Worm (Caenorhabditis elegans) whole organism, early embryonic: ENCODE measurements around the gene Y69A2AR.12.

Source experiments
- B0310.2 ChIP-seq: sonication (generic microtip); optimal IDR thresholded peaks from 2 replicates; lab custom pipeline; 2016; ENCODE audit warnings: mild to moderate bottlenecking, missing genetic modification characterization, missing compliant biosample characterization
- F13C5.2 ChIP-seq: sonication (generic microtip); optimal IDR thresholded peaks from 2 replicates; lab custom pipeline; 2017; ENCODE audit warnings: mild to moderate bottlenecking, missing genetic modification characterization, inconsistent platforms, missing compliant biosample characterization
- aly-1 ChIP-seq: sonication (generic microtip); optimal IDR thresholded peaks from 2 replicates; lab custom pipeline; 2016; ENCODE audit warnings: missing genetic modification characterization, missing compliant biosample characterization
- ama-1 ChIP-seq: fragments of 150-350 bp; optimal IDR thresholded peaks from 2 replicates; lab custom pipeline; 2014
- ceh-13 ChIP-seq: fragments of 200-800 bp; sonication (Bioruptor generic); optimal IDR thresholded peaks from 2 replicates; lab custom pipeline; 2018; ENCODE audit warnings: mild to moderate bottlenecking, missing genetic modification characterization, missing compliant biosample characterization
- ceh-36 ChIP-seq: sonication (generic microtip); optimal IDR thresholded peaks from 2 replicates; lab custom pipeline; 2016; ENCODE audit warnings: missing genetic modification characterization, inconsistent platforms, missing compliant biosample characterization
- flt-1 ChIP-seq: fragments of 200-800 bp; sonication (Bioruptor generic); IDR thresholded peaks from 2 replicates; pipeline ENCODE4 v1.3.6; 2022; ENCODE audit warnings: missing genetic modification characterization, missing compliant biosample characterization
- hnd-1 ChIP-seq: sonication (generic microtip); optimal IDR thresholded peaks from 2 replicates; lab custom pipeline; 2016; ENCODE audit warnings: missing genetic modification characterization, missing compliant biosample characterization
- pes-1 ChIP-seq: fragments of 200-800 bp; sonication (Bioruptor generic); IDR thresholded peaks from 2 replicates; pipeline ENCODE4 v1.3.6; 2022; ENCODE audit warnings: missing genetic modification reagents, missing genetic modification characterization, missing compliant biosample characterization
- scrt-1 ChIP-seq: fragments of 200-800 bp; sonication (Bioruptor generic); IDR thresholded peaks from 2 replicates; pipeline ENCODE4 v1.3.6; 2022; ENCODE audit warnings: missing genetic modification characterization, missing compliant biosample characterization
- tbx-11 ChIP-seq: fragments of 200-800 bp; sonication (Bioruptor generic); IDR thresholded peaks from 2 replicates; pipeline ENCODE4 v1.3.6; 2022; ENCODE audit warnings: missing genetic modification characterization, missing compliant biosample characterization
- tbx-37 ChIP-seq: fragments of 200-800 bp; sonication (Bioruptor generic); conservative IDR thresholded peaks from 2 replicates; pipeline ENCODE4 v1.3.6; 2022; ENCODE audit warnings: missing genetic modification reagents, missing genetic modification characterization, missing compliant biosample characterization

DNA sequence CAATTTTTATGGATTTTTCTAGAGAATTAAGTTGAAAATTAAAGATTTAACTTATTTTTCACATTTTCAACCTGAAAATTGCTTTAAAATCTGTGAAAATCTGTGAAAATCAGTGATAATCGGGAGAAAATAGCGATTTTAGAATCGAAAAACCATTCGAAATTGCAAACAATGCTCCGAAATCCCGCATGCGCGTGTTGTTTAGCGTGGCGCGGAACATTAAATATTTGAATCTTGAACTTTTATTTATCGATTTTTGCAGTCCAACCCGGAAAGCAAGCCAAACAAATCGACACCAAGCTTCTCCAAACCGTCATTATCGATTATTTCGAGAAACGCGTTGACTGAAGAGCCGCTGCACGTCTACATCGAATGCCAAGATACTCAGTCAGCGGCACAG is 42.6 kb downstream of the Y69A2AR.12 start:
- TF ChIP-seq ceh-36 (tag; lab: Kevin White, UChicago) (no peak), ama-1 (lab: Kevin White, UChicago) (no peak), hnd-1 (tag; lab: Kevin White, UChicago) (no peak), B0310.2 (tag; lab: Kevin White, UChicago) (no peak), F13C5.2 (tag; lab: Kevin White, UChicago) (no peak), tbx-11 (GFP tag; lab: Robert Waterston, UW) (no peak), flt-1 (no peak), aly-1 (tag; lab: Kevin White, UChicago) (no peak), pes-1 (no peak), ceh-13 (no peak), scrt-1 (GFP tag; lab: Robert Waterston, UW) (no peak), tbx-37 (GFP tag; lab: Robert Waterston, UW) (no peak)
